Worm (Caenorhabditis elegans): ENCODE data around the gene Y53F4B.17.

- TF ChIP-seq nhr-25 (tag; optimal IDR thresholded peaks at IDR 0.05) (no peak), sma-9 (GFP tag; optimal IDR thresholded peaks at IDR 0.05) (no peak), sma-9 (tag; optimal IDR thresholded peaks at IDR 0.05) (no peak), ceh-82 (tag; optimal IDR thresholded peaks at IDR 0.05) (no peak), snpc-4 (tag; optimal IDR thresholded peaks at IDR 0.05) (no peak), ceh-16 (tag; optimal IDR thresholded peaks at IDR 0.05) (no peak)
Observed at ce11 chrII:15039104-15039503, 19.4 kb upstream of the Y53F4B.17 start, which contains the start of gene trip-4.
